Worm (Caenorhabditis elegans) whole organism, L1 larva: Measurements from ENCODE around the gene srz-70.

Source experiments
- alr-1 ChIP-seq: fragments of 200-800 bp; sonication (Bioruptor generic); optimal IDR thresholded peaks from 2 replicates; lab custom pipeline; 2018; ENCODE audit warnings: borderline replicate concordance, mild to moderate bottlenecking, missing genetic modification characterization, missing compliant biosample characterization
- aly-2 ChIP-seq: fragments of 150-350 bp; optimal IDR thresholded peaks from 2 replicates; lab custom pipeline; 2014; ENCODE audit warnings: missing biosample characterization, missing genetic modification characterization
- ceh-63 ChIP-seq: fragments of 200-800 bp; sonication (Bioruptor generic); optimal IDR thresholded peaks from 2 replicates; lab custom pipeline; 2018; ENCODE audit warnings: mild to moderate bottlenecking, missing genetic modification characterization, missing compliant biosample characterization
- dpl-1 ChIP-seq, 3 experiments: fragments of 150-350 bp in 2 of 3; sonication (generic microtip) in 1 of 3; optimal IDR thresholded peaks; 2 replicates each; lab custom pipeline; 2014 to 2017; ENCODE audit warnings: missing biosample characterization in 3 of 3, missing genetic modification characterization in 3 of 3, missing genetic modification reagents in 3 of 3
- efl-1 ChIP-seq, 4 experiments: fragments of 150-350 bp; optimal IDR thresholded peaks in 3 of 4; peaks in 1 of 4; 1 replicate in 1 of 4; 2 replicates in 3 of 4; lab custom pipeline; 2014; ENCODE audit warnings: missing biosample characterization in 2 of 4, missing genetic modification characterization in 2 of 4, missing genetic modification reagents in 2 of 4
- egl-13 ChIP-seq: sonication (generic microtip); optimal IDR thresholded peaks from 2 replicates; lab custom pipeline; 2016; ENCODE audit warnings: missing genotype, missing genetic modification reagents, missing genetic modification characterization, missing compliant biosample characterization
- grh-1 ChIP-seq: fragments of 200-800 bp; sonication (Bioruptor generic); IDR thresholded peaks from 2 replicates; pipeline ENCODE4 v1.3.6; 2022; ENCODE audit warnings: missing genetic modification reagents, missing genetic modification characterization, missing compliant biosample characterization
- hpl-2 ChIP-seq: fragments of 150-350 bp; optimal IDR thresholded peaks from 2 replicates; lab custom pipeline; 2014; ENCODE audit warnings: missing biosample characterization, missing genetic modification reagents, missing genetic modification characterization
- irx-1 ChIP-seq: sonication (generic microtip); optimal IDR thresholded peaks from 2 replicates; lab custom pipeline; 2016; ENCODE audit warnings: missing genetic modification characterization, missing compliant biosample characterization
- lin-13 ChIP-seq: fragments of 150-350 bp; optimal IDR thresholded peaks from 2 replicates; lab custom pipeline; 2014; ENCODE audit warnings: missing biosample characterization, missing genetic modification reagents, missing genetic modification characterization
- lin-14 ChIP-seq: fragments of 200-800 bp; sonication (Bioruptor generic); optimal IDR thresholded peaks from 2 replicates; lab custom pipeline; 2018; ENCODE audit warnings: mild to moderate bottlenecking, missing genetic modification characterization, moderate library complexity, missing compliant biosample characterization
- lsy-2 ChIP-seq, 2 experiments: fragments of 150-350 bp; optimal IDR thresholded peaks; 2 replicates each; lab custom pipeline; 2014; ENCODE audit warnings: missing biosample characterization in 2 of 2, missing genetic modification characterization in 2 of 2
- mab-9 ChIP-seq: fragments of 200-800 bp; sonication (Bioruptor generic); IDR thresholded peaks from 2 replicates; pipeline ENCODE4 v1.3.6; 2022; ENCODE audit warnings: missing genetic modification reagents, missing genetic modification characterization, missing compliant biosample characterization
- mdl-1 ChIP-seq, 2 experiments: fragments of 150-350 bp; optimal IDR thresholded peaks; 2 replicates each; lab custom pipeline; 2014 to 2017; ENCODE audit warnings: missing biosample characterization in 2 of 2, missing genetic modification characterization in 2 of 2, inconsistent platforms in 1 of 2
- mep-1 ChIP-seq: fragments of 150-350 bp; optimal IDR thresholded peaks from 2 replicates; lab custom pipeline; 2014; ENCODE audit warnings: missing biosample characterization, missing genetic modification characterization
- nhr-20 ChIP-seq: sonication (generic microtip); optimal IDR thresholded peaks from 2 replicates; lab custom pipeline; 2016; ENCODE audit warnings: mild to moderate bottlenecking, missing genetic modification characterization, missing compliant biosample characterization
- nhr-237 ChIP-seq: fragments of 150-350 bp; optimal IDR thresholded peaks from 2 replicates; lab custom pipeline; 2014; ENCODE audit warnings: missing biosample characterization, missing genetic modification characterization
- nhr-47 ChIP-seq: sonication (generic microtip); optimal IDR thresholded peaks from 2 replicates; lab custom pipeline; 2016; ENCODE audit warnings: mild to moderate bottlenecking, missing genetic modification characterization, moderate library complexity, missing compliant biosample characterization
- nhr-71 ChIP-seq: sonication (generic microtip); optimal IDR thresholded peaks from 2 replicates; lab custom pipeline; 2016; ENCODE audit warnings: mild to moderate bottlenecking, missing genetic modification characterization, moderate library complexity, missing compliant biosample characterization
- nhr-76 ChIP-seq: sonication (generic microtip); optimal IDR thresholded peaks from 2 replicates; lab custom pipeline; 2017; ENCODE audit warnings: missing biosample characterization, missing genetic modification characterization
- nhr-77 ChIP-seq: fragments of 150-350 bp; optimal IDR thresholded peaks from 2 replicates; lab custom pipeline; 2014; ENCODE audit warnings: missing biosample characterization, missing genetic modification characterization
- nhr-85 ChIP-seq: sonication (generic microtip); peaks from one replicate; lab custom pipeline; 2016; ENCODE audit warnings: missing genetic modification characterization, inconsistent platforms, missing compliant biosample characterization
- nhr-90 ChIP-seq: sonication (generic microtip); optimal IDR thresholded peaks from 2 replicates; lab custom pipeline; 2016; ENCODE audit warnings: mild to moderate bottlenecking, missing genetic modification characterization, missing compliant biosample characterization; ENCODE audit not compliant: poor library complexity
- rnt-1 ChIP-seq: sonication (generic microtip); optimal IDR thresholded peaks from 2 replicates; lab custom pipeline; 2016; ENCODE audit warnings: mild to moderate bottlenecking, missing genetic modification characterization, moderate library complexity, missing compliant biosample characterization
- sox-4 ChIP-seq: sonication (generic microtip); optimal IDR thresholded peaks from 2 replicates; lab custom pipeline; 2016; ENCODE audit warnings: missing genetic modification characterization, missing compliant biosample characterization
- sup-37 ChIP-seq: fragments of 200-800 bp; sonication (Bioruptor generic); optimal IDR thresholded peaks from 2 replicates; lab custom pipeline; 2018; ENCODE audit warnings: mild to moderate bottlenecking, missing genetic modification characterization, missing compliant biosample characterization
- swsn-7 ChIP-seq: sonication (generic microtip); optimal IDR thresholded peaks from 2 replicates; lab custom pipeline; 2016; ENCODE audit warnings: missing genetic modification characterization, missing compliant biosample characterization
- tbx-2 ChIP-seq: sonication (generic microtip); optimal IDR thresholded peaks from 2 replicates; lab custom pipeline; 2016; ENCODE audit warnings: missing genetic modification characterization, missing compliant biosample characterization
- unc-30 ChIP-seq: sonication (generic microtip); optimal IDR thresholded peaks from 2 replicates; lab custom pipeline; 2017; ENCODE audit warnings: missing biosample characterization, missing genetic modification characterization
- unc-62 ChIP-seq: fragments of 150-350 bp; optimal IDR thresholded peaks from 2 replicates; lab custom pipeline; 2014; ENCODE audit warnings: missing biosample characterization, missing genetic modification reagents, missing genetic modification characterization
- unc-86 ChIP-seq: sonication (generic microtip); optimal IDR thresholded peaks from 2 replicates; lab custom pipeline; 2016; ENCODE audit warnings: missing genetic modification characterization, missing compliant biosample characterization
- zip-4 ChIP-seq: fragments of 200-800 bp; sonication (Bioruptor generic); optimal IDR thresholded peaks from 2 replicates; lab custom pipeline; 2018; ENCODE audit warnings: mild to moderate bottlenecking, missing genetic modification characterization, moderate library complexity, missing compliant biosample characterization
- ztf-11 ChIP-seq, 2 experiments: sonication (generic microtip); optimal IDR thresholded peaks; 2 replicates each; lab custom pipeline; 2016 to 2017; ENCODE audit warnings: missing genetic modification characterization in 2 of 2, missing biosample characterization in 1 of 2, missing compliant biosample characterization in 1 of 2

Gene srz-70

DNA sequence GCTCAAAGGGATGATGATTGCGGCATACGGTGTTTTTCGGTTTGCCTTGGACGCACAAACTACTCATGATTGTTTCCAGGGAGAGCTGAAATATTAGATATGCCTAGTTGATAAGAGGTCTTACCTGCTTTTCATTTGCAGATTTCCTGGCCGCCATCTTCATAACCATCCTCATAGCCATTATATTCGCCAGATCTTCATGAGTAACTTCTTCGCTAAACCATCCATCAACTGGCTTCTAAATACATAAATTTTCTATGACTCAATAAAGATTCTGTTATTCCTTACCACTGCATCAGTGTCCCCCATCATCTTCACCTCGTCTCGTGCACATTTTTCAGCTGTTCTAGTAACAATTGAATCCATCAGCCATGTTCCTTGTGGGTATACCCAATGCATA, 36.3 kb downstream of the srz-70 start:
- TF ChIP-seq mab-9 (GFP tag; lab: Robert Waterston, UW) (no peak), nhr-90 (tag; lab: Kevin White, UChicago) (no peak), lin-13 (GFP tag; lab: Kevin White, UChicago) (no peak), nhr-71 (tag; lab: Kevin White, UChicago) (no peak), unc-62 (GFP tag; lab: Kevin White, UChicago) (no peak), grh-1 (no peak), unc-30 (tag; lab: Kevin White, UChicago) (no peak), ceh-63 (no peak), nhr-85 (no peak), nhr-237 (tag; lab: Kevin White, UChicago) (no peak), nhr-76 (tag; lab: Kevin White, UChicago) (no peak), alr-1 (no peak), zip-4 (GFP tag; lab: Kevin White, UChicago) (no peak), mdl-1 (tag; optimal IDR thresholded peaks at IDR 0.05; lab: Kevin White, UChicago) (no peak), egl-13 (tag; lab: Kevin White, UChicago) (no peak), unc-86 (tag; lab: Kevin White, UChicago) (no peak), irx-1 (no peak), mep-1 (tag; lab: Kevin White, UChicago) (no peak)

ce11 chrIV:3440848-3441247, 38.0 kb downstream of the srz-70 start, which contains the start of gene grd-10:
Gene grd-10, plus strand, starts transcription at chrIV:3441055.
- peak; percentile 33 for TF ChIP-seq nhr-20
- no peak for TF ChIP-seq aly-2 (tag; lab: Kevin White, UChicago)
- peak; percentile 91 for TF ChIP-seq nhr-85
- TF ChIP-seq, all 84 proteins: peak for 2

ce11 chrIV:3439354-3439753, 39.5 kb downstream of the srz-70 start, which contains the start of gene grd-3:
Gene grd-3, plus strand, starts transcription at chrIV:3439655.
- TF ChIP-seq hpl-2 (GFP tag; lab: Kevin White, UChicago) (no peak), nhr-71 (tag; lab: Kevin White, UChicago) (peak; percentile 51), swsn-7 (tag; lab: Kevin White, UChicago) (no peak), nhr-20 (peak; percentile 11), nhr-85 (peak; percentile 95), lin-14 (GFP tag; lab: Kevin White, UChicago) (peak; percentile 70), efl-1 (optimal IDR thresholded peaks at IDR 0.05; lab: Kevin White, UChicago) (no peak), efl-1 (GFP tag; optimal IDR thresholded peaks at IDR 0.05 in 1 of 2; lab: Kevin White, UChicago) (no peak), rnt-1 (tag; lab: Kevin White, UChicago) (peak; percentile 8), aly-2 (tag; lab: Kevin White, UChicago) (no peak), nhr-77 (tag; lab: Kevin White, UChicago) (no peak), lsy-2 (tag; optimal IDR thresholded peaks at IDR 0.05; lab: Kevin White, UChicago) (no peak), tbx-2 (tag; lab: Kevin White, UChicago) (no peak), nhr-47 (tag; lab: Kevin White, UChicago) (no peak), ztf-11 (tag; optimal IDR thresholded peaks at IDR 0.05; lab: Kevin White, UChicago) (no peak)

DNA sequence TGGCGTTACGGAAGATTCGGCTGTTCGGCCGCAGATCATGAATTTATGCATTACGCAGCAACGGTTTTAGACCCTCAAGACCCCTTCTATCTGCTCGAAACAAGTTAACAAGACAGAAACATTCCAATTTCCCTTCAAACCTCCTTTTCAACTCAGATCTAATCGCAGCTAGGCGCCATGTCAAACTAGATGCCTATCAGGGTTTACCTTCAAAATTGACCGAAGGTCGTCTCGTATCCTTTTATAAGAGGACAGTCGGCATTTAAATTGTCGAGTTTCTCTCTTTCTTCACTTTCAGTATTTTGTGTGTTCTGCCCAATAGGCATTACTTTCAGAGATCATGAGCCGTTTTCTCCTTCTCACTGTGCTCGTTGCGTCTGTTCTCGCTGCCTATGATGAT, 40.8 kb downstream of the srz-70 start, which contains the start of gene grd-13:
Gene grd-13, plus strand, starts transcription at position 291 of the 400 bp plus-strand sequence.
- TF ChIP-seq nhr-90 (tag; lab: Kevin White, UChicago) (no peak), sox-4 (no peak), nhr-85 (peak; percentile 87), nhr-76 (tag; lab: Kevin White, UChicago) (no peak), nhr-237 (tag; lab: Kevin White, UChicago) (no peak), dpl-1 (GFP tag; optimal IDR thresholded peaks at IDR 0.05; lab: Kevin White, UChicago) (no peak)

DNA sequence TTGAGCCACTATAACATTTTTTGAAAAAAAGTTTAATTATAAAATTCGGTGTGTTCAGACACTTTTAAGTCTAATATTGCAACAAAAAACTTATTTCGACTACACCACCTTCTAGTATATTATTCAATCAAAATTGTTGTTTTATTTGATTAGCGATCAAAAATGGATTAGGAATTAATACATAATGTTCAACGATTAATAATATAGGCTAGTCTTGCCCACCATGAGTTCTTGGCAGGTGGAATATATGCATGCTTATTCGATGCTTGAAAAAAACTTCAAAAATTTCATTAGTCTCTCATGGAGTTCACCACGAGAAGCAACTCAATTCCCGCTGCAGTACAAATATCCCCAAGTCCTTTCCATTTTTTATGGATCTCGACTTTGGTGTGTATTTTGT, 42.8 kb downstream of the srz-70 start, which contains the start of gene srz-32:
Gene srz-32, plus strand, starts transcription at position 301 of the 400 bp plus-strand sequence.
- TF ChIP-seq sup-37 (GFP tag; lab: Kevin White, UChicago) (no peak), unc-86 (tag; lab: Kevin White, UChicago) (no peak)
